Worm (Caenorhabditis elegans) whole organism, L4/young adult: ENCODE data around the gene nhr-221.
"Not testable (repeated sequence)": the region's sequence is repeated elsewhere in the genome, so short reads cannot be mapped to it uniquely, and the experiment has no call there.

Source experiments
- W03F9.2 ChIP-seq: fragments of 150-350 bp; optimal IDR thresholded peaks from 2 replicates; lab custom pipeline; 2014; ENCODE audit warnings: missing biosample characterization, missing genetic modification characterization
- dao-5 ChIP-seq: sonication (generic microtip); optimal IDR thresholded peaks from 2 replicates; lab custom pipeline; 2016; ENCODE audit warnings: missing genotype, missing genetic modification characterization, moderate library complexity, missing compliant biosample characterization
- him-1 ChIP-seq: sonication (generic microtip); optimal IDR thresholded peaks from 2 replicates; lab custom pipeline; 2016; ENCODE audit warnings: missing genotype, missing genetic modification reagents, missing genetic modification characterization, missing compliant biosample characterization

The nhr-221 gene

ce11 chrV:3530403-3530802 is 4.8 kb downstream of the nhr-221 start, which contains the start of gene srbc-66:
srbc-66 (plus strand) TSS chrV:3530703.
- no peak for TF ChIP-seq W03F9.2 (tag; lab: Kevin White, UChicago)
- TF ChIP-seq dao-5 (tag; lab: Kevin White, UChicago): no peak
- no peak for TF ChIP-seq him-1 (tag; lab: Kevin White, UChicago)

DNA sequence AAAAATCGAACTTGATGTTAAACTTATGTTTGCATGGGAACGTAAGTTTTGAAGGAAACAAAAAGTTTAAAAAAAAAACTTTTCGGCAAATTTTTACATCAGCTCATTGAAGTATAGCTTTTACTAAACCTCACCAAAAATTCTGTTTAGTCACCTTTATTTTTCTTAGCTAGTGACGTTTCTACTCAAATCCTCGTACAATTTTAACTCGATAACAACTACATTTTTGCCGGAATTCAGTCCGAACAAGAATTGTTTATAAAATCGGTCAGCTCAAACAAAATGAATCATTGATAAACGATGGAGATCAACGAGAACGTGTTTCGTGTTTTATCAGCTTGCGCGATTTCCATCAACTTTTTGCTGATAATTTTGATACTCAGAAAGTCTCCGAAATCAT is 8.3 kb downstream of the nhr-221 start, which contains the start of gene str-260:
Gene str-260, plus strand, starts transcription at position 301 of the 400 bp plus-strand sequence.
- no peak for TF ChIP-seq him-1 (tag; lab: Kevin White, UChicago)
- no peak for TF ChIP-seq dao-5 (tag; lab: Kevin White, UChicago)

DNA sequence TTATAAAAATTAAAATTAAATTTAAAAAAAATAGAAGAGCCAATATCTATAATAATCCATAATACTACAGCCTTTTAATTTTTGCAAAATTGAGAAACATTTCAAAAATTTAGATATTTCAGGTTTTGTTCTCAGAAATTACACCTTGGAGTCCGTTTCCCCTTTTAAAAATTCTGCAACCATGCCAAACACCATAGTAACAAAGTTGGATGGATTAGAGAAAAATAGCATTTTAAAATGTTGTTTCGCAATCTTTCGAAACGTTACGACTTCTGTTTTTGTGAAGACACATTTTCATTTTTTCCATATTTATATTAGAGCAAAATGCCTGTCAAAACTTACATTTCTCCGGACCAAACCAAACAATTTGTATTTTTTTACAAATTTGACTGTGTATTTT is 10.2 kb downstream of the nhr-221 start, which contains the start of gene T24A6.7:
Gene T24A6.7, plus strand, starts transcription at position 301 of the 400 bp plus-strand sequence.
- TF ChIP-seq him-1 (tag; lab: Kevin White, UChicago) (no peak), dao-5 (tag; lab: Kevin White, UChicago) (no peak), W03F9.2 (tag; lab: Kevin White, UChicago) (no peak)

DNA sequence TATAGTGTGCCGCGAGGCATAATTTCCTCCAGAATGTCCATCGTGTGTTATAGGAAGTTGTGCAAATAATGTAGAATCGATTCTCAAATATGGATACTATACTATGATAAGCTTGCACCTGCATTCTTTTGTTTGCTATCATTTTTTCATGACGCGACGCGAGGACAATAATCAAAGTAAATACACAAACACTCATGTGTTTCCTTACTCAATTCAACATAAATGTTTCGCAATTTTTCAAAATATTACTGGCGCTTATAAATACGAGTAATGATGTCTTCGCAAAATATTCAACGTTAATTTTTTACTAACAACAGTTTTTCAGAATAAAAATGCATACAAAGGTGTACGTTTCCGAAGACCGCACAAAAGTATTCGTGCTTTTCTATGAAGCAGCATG is 11.9 kb downstream of the nhr-221 start, which contains the start of gene irg-1:
Gene irg-1, plus strand, starts transcription at position 326 of the 400 bp plus-strand sequence.
- TF ChIP-seq dao-5 (tag; lab: Kevin White, UChicago) (no peak), W03F9.2 (tag; lab: Kevin White, UChicago) (no peak), him-1 (tag; lab: Kevin White, UChicago) (no peak)

ce11 chrV:3517889-3518288 is 17.3 kb downstream of the nhr-221 start, which contains the start of gene str-227:
str-227 (plus strand) TSS chrV:3518189.
- TF ChIP-seq W03F9.2 (tag; lab: Kevin White, UChicago) (no peak), him-1 (tag; lab: Kevin White, UChicago) (no peak), dao-5 (tag; lab: Kevin White, UChicago) (no peak)

DNA sequence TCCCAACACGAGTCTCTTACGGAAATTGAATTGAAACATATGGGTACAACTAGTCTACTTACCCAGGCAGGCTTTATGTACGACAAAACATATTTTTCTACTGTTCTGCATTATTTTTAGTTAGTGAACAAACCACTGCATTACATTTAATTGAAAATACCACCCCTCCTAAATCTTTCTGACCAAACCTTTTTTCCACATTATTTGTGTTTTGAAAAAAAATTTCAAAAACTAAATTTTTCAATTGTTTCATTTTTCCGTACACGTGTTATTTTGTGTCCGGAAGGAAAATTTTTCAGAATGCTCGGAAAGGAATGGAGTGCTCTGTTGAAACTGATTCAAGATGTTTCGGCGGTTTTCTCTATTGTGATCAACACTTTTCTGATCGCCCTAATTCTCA is 22.8 kb downstream of the nhr-221 start, which contains the start of gene str-226:
Gene str-226, plus strand, starts transcription at position 301 of the 400 bp plus-strand sequence.
- no peak for TF ChIP-seq him-1 (tag; lab: Kevin White, UChicago)
- no peak for TF ChIP-seq dao-5 (tag; lab: Kevin White, UChicago)
- no peak for TF ChIP-seq W03F9.2 (tag; lab: Kevin White, UChicago)

DNA sequence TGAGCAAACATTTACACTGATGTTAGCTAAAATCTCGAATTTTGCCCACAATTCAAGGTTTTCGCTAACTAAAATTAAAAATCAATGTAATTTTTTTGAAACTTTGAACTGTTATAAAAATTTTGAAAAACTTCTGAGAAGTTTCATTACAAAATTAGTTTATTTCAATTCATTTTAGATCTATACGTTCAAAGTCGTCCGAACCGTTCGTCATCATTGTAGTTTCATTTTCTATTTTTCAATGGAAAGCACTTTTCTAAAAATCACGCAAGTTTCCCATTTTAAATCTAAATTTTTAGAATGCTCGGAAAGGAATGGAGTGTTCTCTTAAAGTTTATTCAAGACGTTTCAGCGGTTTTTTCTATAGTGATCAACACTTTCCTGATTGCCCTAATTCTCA is 25.3 kb downstream of the nhr-221 start, which contains the start of gene str-228:
Gene str-228, plus strand, starts transcription at position 301 of the 400 bp plus-strand sequence.
- TF ChIP-seq dao-5 (tag; lab: Kevin White, UChicago) (no peak), W03F9.2 (tag; lab: Kevin White, UChicago) (no peak), him-1 (tag; lab: Kevin White, UChicago) (no peak)

ce11 chrV:3507691-3508090 is 27.5 kb downstream of the nhr-221 start, which contains the start of gene str-225:
str-225 (plus strand) TSS chrV:3507822.
- TF ChIP-seq dao-5 (tag; lab: Kevin White, UChicago) (no peak), W03F9.2 (tag; lab: Kevin White, UChicago) (no peak), him-1 (tag; lab: Kevin White, UChicago) (no peak)

DNA sequence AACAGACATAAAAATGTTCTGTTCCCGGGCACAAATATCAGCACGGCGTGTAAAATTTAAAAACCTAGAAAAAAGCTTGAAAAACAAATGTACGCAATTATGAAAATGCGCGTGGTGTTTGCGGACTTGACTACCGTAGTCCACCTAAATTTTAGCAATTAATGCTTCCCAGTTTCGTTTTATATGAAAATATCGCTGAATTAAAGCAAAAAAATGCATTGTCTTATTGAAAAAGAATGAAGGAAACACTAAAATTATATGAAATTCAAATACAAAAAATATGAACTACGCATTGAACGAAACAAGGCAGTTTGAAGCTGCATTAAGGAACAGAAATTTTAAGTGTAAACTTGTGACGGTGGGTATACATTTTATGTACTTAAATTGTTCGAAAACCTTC is 28.9 kb downstream of the nhr-221 start, which contains the start of gene ugt-64:
Gene ugt-64, minus strand, starts transcription at position 101 of the 400 bp plus-strand sequence.
- TF ChIP-seq W03F9.2, dao-5, him-1 (tag; lab: Kevin White, UChicago): not testable (repeated sequence)

- TF ChIP-seq W03F9.2 (tag; lab: Kevin White, UChicago) (no peak), him-1 (tag; lab: Kevin White, UChicago) (no peak), dao-5 (tag; lab: Kevin White, UChicago) (no peak)
These were observed 29.4 kb downstream of the nhr-221 start for ce11 chrV:3505745-3506144.

DNA sequence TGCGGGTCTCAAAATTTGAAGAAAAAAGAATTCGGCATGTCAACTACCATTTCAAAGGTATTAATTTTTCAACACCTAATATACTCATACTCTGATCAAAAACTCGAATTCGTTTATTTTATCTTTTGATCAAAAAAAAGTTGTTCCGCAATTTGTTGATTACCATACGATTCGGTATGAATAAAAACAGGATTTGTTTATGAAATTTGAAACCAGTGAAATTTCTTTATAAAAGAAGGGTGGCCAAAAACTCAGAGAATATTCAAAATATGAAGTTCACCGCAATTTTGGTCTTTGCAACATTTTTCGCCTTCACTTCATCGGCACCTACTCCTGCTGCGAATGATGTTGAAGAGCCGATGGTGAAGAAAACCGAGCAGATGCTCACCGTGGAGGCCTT is 33.1 kb downstream of the nhr-221 start, which contains the start of the genes C07G3.8 and C07G3.10:
Gene C07G3.8, minus strand, starts transcription at position 101 of the 400 bp plus-strand sequence.
Gene C07G3.10, plus strand, starts transcription at position 270 of the 400 bp plus-strand sequence.
- TF ChIP-seq him-1 (tag; lab: Kevin White, UChicago) (no peak), W03F9.2 (tag; lab: Kevin White, UChicago) (no peak), dao-5 (tag; lab: Kevin White, UChicago) (no peak)

DNA sequence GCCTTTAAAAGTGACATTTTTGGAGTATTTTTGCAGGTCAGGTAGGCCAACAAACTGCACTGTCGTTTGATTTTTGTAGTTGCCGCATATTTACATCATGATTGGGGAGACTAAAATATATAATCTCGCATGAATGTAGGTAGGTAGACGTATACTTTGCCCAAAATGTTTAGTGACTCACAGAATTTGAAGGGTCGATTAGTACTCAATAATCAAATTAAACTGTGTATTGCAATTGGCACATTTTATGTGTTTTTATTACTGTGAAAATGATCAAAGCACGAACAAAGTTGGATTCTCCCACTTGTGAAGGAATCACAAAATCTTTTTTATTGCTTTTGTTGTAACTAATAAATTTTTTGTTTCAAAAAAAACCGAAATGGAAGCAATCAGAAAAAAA is 38.3 kb downstream of the nhr-221 start, which contains the start of gene C07G3.15:
Gene C07G3.15, minus strand, starts transcription at position 101 of the 400 bp plus-strand sequence.
- TF ChIP-seq him-1 (tag; lab: Kevin White, UChicago) (no peak), dao-5 (tag; lab: Kevin White, UChicago) (no peak), W03F9.2 (tag; lab: Kevin White, UChicago) (no peak)

ce11 chrV:3490435-3490834 is 44.7 kb downstream of the nhr-221 start, which contains the start of gene srbc-36:
srbc-36 (minus strand) TSS chrV:3490535.
- TF ChIP-seq W03F9.2 (tag; lab: Kevin White, UChicago) (no peak), him-1 (tag; lab: Kevin White, UChicago) (no peak), dao-5 (tag; lab: Kevin White, UChicago) (no peak)
